Worm (Caenorhabditis elegans) whole organism, early embryonic: Measurements from ENCODE around the gene dsl-2.

Experiments used
- B0310.2 ChIP-seq: sonication (generic microtip); optimal IDR thresholded peaks from 2 replicates; lab custom pipeline; 2016; ENCODE audit warnings: mild to moderate bottlenecking, missing genetic modification characterization, missing compliant biosample characterization
- F13C5.2 ChIP-seq: sonication (generic microtip); optimal IDR thresholded peaks from 2 replicates; lab custom pipeline; 2017; ENCODE audit warnings: mild to moderate bottlenecking, missing genetic modification characterization, inconsistent platforms, missing compliant biosample characterization
- aly-1 ChIP-seq: sonication (generic microtip); optimal IDR thresholded peaks from 2 replicates; lab custom pipeline; 2016; ENCODE audit warnings: missing genetic modification characterization, missing compliant biosample characterization
- ama-1 ChIP-seq: fragments of 150-350 bp; optimal IDR thresholded peaks from 2 replicates; lab custom pipeline; 2014
- ceh-13 ChIP-seq: fragments of 200-800 bp; sonication (Bioruptor generic); optimal IDR thresholded peaks from 2 replicates; lab custom pipeline; 2018; ENCODE audit warnings: mild to moderate bottlenecking, missing genetic modification characterization, missing compliant biosample characterization
- ceh-36 ChIP-seq: sonication (generic microtip); optimal IDR thresholded peaks from 2 replicates; lab custom pipeline; 2016; ENCODE audit warnings: missing genetic modification characterization, inconsistent platforms, missing compliant biosample characterization
- ets-7 ChIP-seq: sonication (generic microtip); optimal IDR thresholded peaks from 2 replicates; lab custom pipeline; 2016; ENCODE audit warnings: missing genotype, missing genetic modification characterization, missing compliant biosample characterization
- flt-1 ChIP-seq: fragments of 200-800 bp; sonication (Bioruptor generic); IDR thresholded peaks from 2 replicates; pipeline ENCODE4 v1.3.6; 2022; ENCODE audit warnings: missing genetic modification characterization, missing compliant biosample characterization
- hmbx-1 ChIP-seq: sonication (generic microtip); optimal IDR thresholded peaks from 2 replicates; lab custom pipeline; 2016; ENCODE audit warnings: mild to moderate bottlenecking, missing genetic modification characterization, missing compliant biosample characterization
- hmg-4 ChIP-seq: fragments of 200-800 bp; sonication (Bioruptor generic); optimal IDR thresholded peaks from 2 replicates; lab custom pipeline; 2018; ENCODE audit warnings: mild to moderate bottlenecking, missing genetic modification characterization, missing compliant biosample characterization
- hnd-1 ChIP-seq: sonication (generic microtip); optimal IDR thresholded peaks from 2 replicates; lab custom pipeline; 2016; ENCODE audit warnings: missing genetic modification characterization, missing compliant biosample characterization
- pes-1 ChIP-seq: fragments of 200-800 bp; sonication (Bioruptor generic); IDR thresholded peaks from 2 replicates; pipeline ENCODE4 v1.3.6; 2022; ENCODE audit warnings: missing genetic modification reagents, missing genetic modification characterization, missing compliant biosample characterization
- scrt-1 ChIP-seq: fragments of 200-800 bp; sonication (Bioruptor generic); IDR thresholded peaks from 2 replicates; pipeline ENCODE4 v1.3.6; 2022; ENCODE audit warnings: missing genetic modification characterization, missing compliant biosample characterization
- sea-1 ChIP-seq: fragments of 200-800 bp; sonication (Bioruptor generic); conservative IDR thresholded peaks from 2 replicates; pipeline ENCODE4 v1.3.6; 2022; ENCODE audit warnings: missing genetic modification characterization, missing compliant biosample characterization
- tbx-11 ChIP-seq: fragments of 200-800 bp; sonication (Bioruptor generic); IDR thresholded peaks from 2 replicates; pipeline ENCODE4 v1.3.6; 2022; ENCODE audit warnings: missing genetic modification characterization, missing compliant biosample characterization
- tbx-37 ChIP-seq: fragments of 200-800 bp; sonication (Bioruptor generic); conservative IDR thresholded peaks from 2 replicates; pipeline ENCODE4 v1.3.6; 2022; ENCODE audit warnings: missing genetic modification reagents, missing genetic modification characterization, missing compliant biosample characterization
- tra-4 ChIP-seq: sonication (generic microtip); optimal IDR thresholded peaks from 2 replicates; lab custom pipeline; 2017; ENCODE audit warnings: missing genetic modification characterization, missing compliant biosample characterization

The dsl-2 gene

ce11 chrIV:1204870-1205269 lies at the start of gene dsl-2:
dsl-2 (minus strand) TSS chrIV:1204970.
- TF ChIP-seq ceh-13 (GFP tag; lab: Kevin White, UChicago) (no peak), hmg-4 (GFP tag; lab: Kevin White, UChicago) (no peak)

DNA sequence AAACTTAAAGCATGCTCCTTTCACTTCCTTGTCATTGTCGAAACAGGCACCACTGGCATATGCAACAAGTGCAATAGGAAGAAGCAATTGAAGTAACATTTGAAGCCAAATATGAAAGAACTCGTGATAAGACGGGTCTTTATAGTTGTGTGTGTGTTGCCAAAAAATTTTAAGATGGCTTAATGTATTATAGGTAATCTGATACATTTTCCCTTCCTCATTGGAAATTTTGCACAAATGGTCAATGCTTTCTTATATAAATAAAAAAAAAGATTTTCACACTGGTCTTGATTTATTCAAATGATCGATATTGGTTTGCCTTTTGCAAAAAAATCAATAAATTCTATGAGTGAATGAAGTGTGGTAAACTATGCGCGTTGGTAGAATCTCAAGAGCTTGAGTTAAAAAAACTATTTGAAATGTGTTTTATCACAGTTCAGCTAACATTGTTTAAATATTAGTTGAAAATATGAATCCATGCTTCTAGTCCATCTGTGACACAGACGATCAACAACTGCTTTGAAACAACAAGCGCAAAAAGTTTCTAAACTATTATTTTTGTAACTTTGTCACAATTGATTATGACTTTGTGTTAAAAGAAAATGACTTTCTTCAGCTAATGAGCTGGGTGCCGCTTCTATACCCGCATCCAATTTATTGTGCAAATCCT lies 46.6 kb upstream of the dsl-2 start, which contains the start of the genes clec-166 and F38A1.6:
clec-166 (minus strand) TSS at position 101 of the 670 bp plus-strand sequence.
F38A1.6 (plus strand) TSS at position 620 of the 670 bp plus-strand sequence.
- TF ChIP-seq ama-1 (lab: Kevin White, UChicago) (no peak), hnd-1 (tag; lab: Kevin White, UChicago) (no peak), ceh-36 (no peak), tbx-11 (no peak), pes-1 (GFP tag; lab: Robert Waterston, UW) (no peak), F13C5.2 (tag; lab: Kevin White, UChicago) (no peak), hmbx-1 (no peak), hmg-4 (GFP tag; lab: Kevin White, UChicago) (no peak), B0310.2 (no peak), ceh-13 (GFP tag; lab: Kevin White, UChicago) (no peak), aly-1 (no peak), scrt-1 (GFP tag; lab: Robert Waterston, UW) (no peak), tbx-37 (GFP tag; lab: Robert Waterston, UW) (no peak), flt-1 (GFP tag; lab: Robert Waterston, UW) (no peak), ets-7 (tag; lab: Kevin White, UChicago) (no peak), tra-4 (tag; lab: Kevin White, UChicago) (no peak), sea-1 (GFP tag; lab: Robert Waterston, UW) (no peak)

DNA sequence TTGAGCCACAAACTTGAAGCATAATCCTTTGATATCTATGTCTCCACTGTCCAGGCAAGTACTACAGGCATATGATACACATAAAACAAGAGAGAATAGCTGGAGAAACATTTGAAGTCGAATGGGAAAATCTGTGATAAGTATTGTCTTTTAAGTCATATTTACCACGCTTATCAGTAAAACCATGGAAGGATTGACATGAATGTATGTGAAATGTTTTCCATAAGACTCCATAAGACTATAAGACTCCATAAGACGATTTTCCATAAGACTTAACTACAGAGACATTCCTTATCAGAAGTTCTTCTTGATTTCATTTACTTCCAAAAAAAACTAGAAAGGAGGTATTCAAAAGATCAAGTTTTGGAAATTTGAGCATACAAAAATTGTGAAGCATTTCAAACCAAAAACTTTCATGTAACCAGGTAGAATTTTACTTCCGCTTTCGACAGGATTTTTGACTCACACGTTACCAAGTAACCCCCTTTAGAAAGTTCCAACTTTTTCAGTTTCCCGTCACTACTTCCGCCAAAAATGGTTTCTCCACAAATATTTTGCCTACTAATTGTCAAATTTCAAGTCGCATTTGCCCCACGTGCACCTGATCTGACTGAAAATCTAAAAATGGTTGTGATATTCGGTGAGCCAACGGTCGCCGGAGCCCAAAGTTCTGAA lies 42.1 kb upstream of the dsl-2 start, which contains the start of the genes clec-165 and F38A1.11:
clec-165 (minus strand) TSS at position 125 of the 675 bp plus-strand sequence.
F38A1.11 (plus strand) TSS at position 625 of the 675 bp plus-strand sequence.
- TF ChIP-seq tbx-37 (GFP tag; lab: Robert Waterston, UW) (no peak), pes-1 (GFP tag; lab: Robert Waterston, UW) (no peak), flt-1 (GFP tag; lab: Robert Waterston, UW) (no peak), tbx-11 (no peak), hmbx-1 (no peak)

DNA sequence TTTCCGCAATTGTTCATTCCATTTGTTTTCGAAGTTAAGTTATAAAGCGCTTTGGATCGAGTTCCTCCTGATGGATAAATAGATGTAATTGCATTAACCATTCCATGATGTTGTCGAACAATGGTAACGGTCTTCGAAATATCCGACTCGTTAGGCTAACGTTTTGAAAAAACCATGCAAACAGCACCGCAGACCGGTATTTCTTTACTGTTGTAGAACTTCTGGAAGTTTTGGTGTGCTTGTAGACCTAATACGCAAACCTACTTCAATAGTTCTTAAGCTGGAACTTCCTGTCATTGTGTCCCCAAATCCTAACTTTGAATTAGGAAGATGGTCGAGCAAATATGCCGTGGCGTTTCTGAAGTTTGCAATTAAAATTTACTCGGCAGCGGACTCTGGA lies 40.5 kb upstream of the dsl-2 start, which contains the start of gene F38A1.9:
F38A1.9 (minus strand) TSS at position 101 of the 400 bp plus-strand sequence.
- TF ChIP-seq flt-1 (GFP tag; lab: Robert Waterston, UW) (no peak), sea-1 (GFP tag; lab: Robert Waterston, UW) (no peak), scrt-1 (GFP tag; lab: Robert Waterston, UW) (no peak), pes-1 (GFP tag; lab: Robert Waterston, UW) (no peak), F13C5.2 (tag; lab: Kevin White, UChicago) (no peak), B0310.2 (no peak), tbx-37 (GFP tag; lab: Robert Waterston, UW) (no peak), ama-1 (lab: Kevin White, UChicago) (no peak), tra-4 (tag; lab: Kevin White, UChicago) (no peak), hmbx-1 (no peak), ets-7 (tag; lab: Kevin White, UChicago) (no peak), tbx-11 (no peak), hmg-4 (GFP tag; lab: Kevin White, UChicago) (no peak), aly-1 (no peak), hnd-1 (tag; lab: Kevin White, UChicago) (no peak)

ce11 chrIV:1243295-1243694 lies 38.5 kb upstream of the dsl-2 start, which contains the start of gene F38A1.15:
F38A1.15 (minus strand) TSS chrIV:1243395.
- no peak for TF ChIP-seq ceh-13 (GFP tag; lab: Kevin White, UChicago)
- TF ChIP-seq ama-1 (lab: Kevin White, UChicago): no peak
- TF ChIP-seq hnd-1 (tag; lab: Kevin White, UChicago): no peak
- no peak for TF ChIP-seq pes-1 (GFP tag; lab: Robert Waterston, UW)
- no peak for TF ChIP-seq sea-1 (GFP tag; lab: Robert Waterston, UW)
- no peak for TF ChIP-seq hmbx-1

DNA sequence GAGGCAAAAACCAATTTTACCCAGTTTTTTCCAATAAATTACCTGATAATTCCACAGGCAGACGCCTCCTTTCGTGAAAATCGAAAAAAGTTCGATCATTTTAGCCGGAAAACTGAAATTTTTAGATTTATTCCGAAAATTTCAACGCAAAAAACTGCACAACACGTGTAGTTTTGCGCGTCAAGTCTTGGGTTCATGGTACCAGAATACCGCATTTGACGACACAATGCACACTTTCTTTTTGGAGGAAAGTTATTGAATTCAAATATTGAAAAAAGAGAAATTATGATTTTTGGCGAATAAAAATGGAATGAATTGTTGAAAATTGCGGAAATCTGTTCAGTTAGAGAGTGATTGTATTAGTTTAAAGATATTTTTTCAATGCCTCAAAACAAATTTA lies 34.9 kb upstream of the dsl-2 start, which contains the start of gene F38A1.8:
F38A1.8 (minus strand) TSS at position 167 of the 400 bp plus-strand sequence.
- TF ChIP-seq sea-1 (GFP tag; lab: Robert Waterston, UW) (no peak), flt-1 (GFP tag; lab: Robert Waterston, UW) (no peak), ceh-36 (no peak), hnd-1 (tag; lab: Kevin White, UChicago) (no peak), F13C5.2 (tag; lab: Kevin White, UChicago) (no peak), hmbx-1 (no peak)

DNA sequence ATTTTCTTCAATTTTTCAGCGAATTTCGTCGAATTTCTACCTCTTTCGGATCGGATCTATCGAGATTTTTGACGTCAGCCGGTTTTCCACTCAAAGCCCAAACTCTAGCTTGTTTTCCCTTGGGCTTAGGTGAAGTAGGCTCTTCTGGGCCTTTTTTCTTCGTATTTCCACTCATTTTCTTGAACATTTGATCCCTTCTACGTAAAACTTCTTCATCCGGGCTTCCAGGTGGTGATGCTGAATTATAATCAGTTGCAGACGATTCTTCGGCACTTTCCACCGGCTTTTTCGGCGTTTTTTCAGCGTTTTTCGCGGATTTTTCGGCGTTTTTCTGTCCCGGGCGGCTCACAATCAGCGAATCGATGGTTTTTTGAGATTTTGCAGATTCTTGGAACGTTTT lies 33.4 kb upstream of the dsl-2 start:
- TF ChIP-seq ama-1 (lab: Kevin White, UChicago) (no peak), F13C5.2 (tag; lab: Kevin White, UChicago) (no peak), ceh-36 (no peak), ets-7 (tag; lab: Kevin White, UChicago) (no peak), tra-4 (tag; lab: Kevin White, UChicago) (no peak), tbx-11 (no peak), scrt-1 (GFP tag; lab: Robert Waterston, UW) (no peak), B0310.2 (no peak), flt-1 (GFP tag; lab: Robert Waterston, UW) (no peak), hnd-1 (tag; lab: Kevin White, UChicago) (no peak), hmbx-1 (no peak), aly-1 (no peak), pes-1 (GFP tag; lab: Robert Waterston, UW) (no peak), tbx-37 (GFP tag; lab: Robert Waterston, UW) (no peak), hmg-4 (GFP tag; lab: Kevin White, UChicago) (no peak), sea-1 (GFP tag; lab: Robert Waterston, UW) (no peak), ceh-13 (GFP tag; lab: Kevin White, UChicago) (no peak)
